Fruit fly (Drosophila melanogaster) Kc167 (cell line): ENCODE measurements around the gene alphaSnap.

Experiments
- Myc ChIP-seq: fragments of >200 bp; optimal IDR thresholded peaks from 2 replicates; lab custom pipeline; 2017; ENCODE audit warnings: missing external identifiers
- Sin3A ChIP-seq: fragments of >200 bp; optimal IDR thresholded peaks from 2 replicates; lab custom pipeline; 2018; ENCODE audit warnings: missing external identifiers
- h ChIP-seq: fragments of >200 bp; optimal IDR thresholded peaks from 3 replicates; lab custom pipeline; 2018; ENCODE audit warnings: missing external identifiers
- insv ChIP-seq: fragments of >200 bp; optimal IDR thresholded peaks from 3 replicates; lab custom pipeline; 2018; ENCODE audit warnings: missing external identifiers
- psq ChIP-seq: fragments of >200 bp; optimal IDR thresholded peaks from 2 replicates; lab custom pipeline; 2017; ENCODE audit warnings: missing external identifiers
- ttk ChIP-seq: sonication (Bioruptor generic); optimal IDR thresholded peaks from 2 replicates; lab custom pipeline; 2017; ENCODE audit warnings: missing external identifiers

dm6 chr3L:20313469-20313868, at the start of gene alphaSnap:
- TF ChIP-seq insv (lab: Kevin White, UChicago) (no peak), ttk (lab: Kevin White, UChicago) (no peak), h (lab: Kevin White, UChicago) (no peak), Sin3A (no peak), psq (lab: Kevin White, UChicago) (no peak), Myc (lab: Kevin White, UChicago) (no peak)
